Worm (Caenorhabditis elegans): Measurements from ENCODE around the gene Y43F8B.2.

Y43F8B.2 gene

DNA sequence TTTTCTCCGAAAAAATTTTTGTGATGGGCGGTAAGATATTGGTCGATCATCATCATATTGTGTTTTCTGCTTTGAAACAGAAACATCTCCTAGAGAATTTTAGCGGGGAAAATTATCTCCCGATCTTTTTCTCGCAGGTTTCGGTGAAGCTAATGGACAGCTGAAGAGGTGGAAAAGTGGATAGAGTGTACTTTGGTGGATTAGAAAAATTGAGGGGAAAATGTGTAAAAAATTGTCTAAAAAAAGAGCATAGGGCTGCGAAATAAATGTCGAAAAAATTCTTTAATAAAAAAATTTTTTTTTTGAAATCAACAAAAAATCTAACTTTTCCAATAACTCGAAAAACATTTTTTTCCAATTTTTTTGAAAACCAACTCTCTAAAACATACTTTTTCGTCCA, 23.0 kb upstream of the Y43F8B.2 start, which contains the start of gene oac-1:
oac-1 (minus strand) TSS at position 101 of the 400 bp plus-strand sequence.
- TF ChIP-seq nhr-77 (tag; optimal IDR thresholded peaks at IDR 0.05) = no peak
- no peak for TF ChIP-seq ZK546.5 (tag; optimal IDR thresholded peaks at IDR 0.05)
- TF ChIP-seq nhr-67 (tag; optimal IDR thresholded peaks at IDR 0.05) = no peak
- TF ChIP-seq tbx-2 (tag; optimal IDR thresholded peaks at IDR 0.05) = no peak
- TF ChIP-seq snpc-4 (tag; optimal IDR thresholded peaks at IDR 0.05) = no peak
- no peak for TF ChIP-seq elt-3 (tag; optimal IDR thresholded peaks at IDR 0.05)
- TF ChIP-seq ceh-82 (tag; optimal IDR thresholded peaks at IDR 0.05) = no peak
- TF ChIP-seq nhr-43 (tag; optimal IDR thresholded peaks at IDR 0.05; ENCODE audit: poor library complexity, severe bottlenecking) = no peak
- TF ChIP-seq unc-39 (tag; optimal IDR thresholded peaks at IDR 0.05) = no peak
- TF ChIP-seq ceh-16 (tag; optimal IDR thresholded peaks at IDR 0.05) = no peak
- no peak for TF ChIP-seq ztf-11 (tag; optimal IDR thresholded peaks at IDR 0.05)
- TF ChIP-seq nhr-25 (tag; optimal IDR thresholded peaks at IDR 0.05) = no peak
- TF ChIP-seq pqm-1 (tag; optimal IDR thresholded peaks at IDR 0.05) = no peak

DNA sequence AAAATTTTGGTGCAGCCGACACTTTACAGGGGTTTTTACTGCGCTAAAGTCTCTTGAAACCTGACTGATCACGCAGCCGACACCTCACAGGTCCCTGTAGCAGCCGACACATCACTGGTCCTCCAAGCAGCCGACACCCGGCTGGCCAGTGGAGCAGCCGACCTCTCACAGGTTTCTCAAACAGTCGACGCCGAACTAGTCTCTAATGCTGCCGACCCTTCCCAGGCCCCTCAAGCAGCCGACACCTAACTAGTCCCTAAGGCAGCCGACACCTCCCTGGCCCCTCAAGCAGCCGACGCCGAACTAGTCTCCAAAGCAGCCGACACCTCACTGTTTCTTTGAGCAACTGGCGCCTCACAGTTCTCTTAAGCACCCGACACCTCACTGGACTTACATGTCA, 22.4 kb upstream of the Y43F8B.2 start:
- no peak for TF ChIP-seq nhr-23 (tag; optimal IDR thresholded peaks at IDR 0.05)
- no peak for TF ChIP-seq ceh-9 (tag; optimal IDR thresholded peaks at IDR 0.05)
- TF ChIP-seq ama-1 (optimal IDR thresholded peaks at IDR 0.05) = no peak
- TF ChIP-seq zag-1 (tag; optimal IDR thresholded peaks at IDR 0.05) = no peak
- no peak for TF ChIP-seq ztf-11 (tag; optimal IDR thresholded peaks at IDR 0.05)
- no peak for TF ChIP-seq R02D3.7 (tag; optimal IDR thresholded peaks at IDR 0.05)
- TF ChIP-seq mdl-1 (tag; optimal IDR thresholded peaks at IDR 0.05) = no peak
- no peak for TF ChIP-seq nfya-1 (tag; optimal IDR thresholded peaks at IDR 0.05; ENCODE audit: insufficient read depth)
- TF ChIP-seq nhr-25 (tag; optimal IDR thresholded peaks at IDR 0.05) = no peak
- no peak for TF ChIP-seq nhr-67 (tag; optimal IDR thresholded peaks at IDR 0.05)
- TF ChIP-seq egl-5 (tag; optimal IDR thresholded peaks at IDR 0.05) = no peak
- TF ChIP-seq elt-1 (tag; optimal IDR thresholded peaks at IDR 0.05) = no peak
- no peak for TF ChIP-seq pqm-1 (tag; optimal IDR thresholded peaks at IDR 0.05)
- TF ChIP-seq fos-1 (tag; optimal IDR thresholded peaks at IDR 0.05) = no peak
- no peak for TF ChIP-seq egl-27 (tag; optimal IDR thresholded peaks at IDR 0.05)
- TF ChIP-seq nhr-28 (tag; optimal IDR thresholded peaks at IDR 0.05) = no peak

ce11 chrV:19550294-19550693, 17.4 kb upstream of the Y43F8B.2 start:
- no peak for TF ChIP-seq nhr-43 (tag; optimal IDR thresholded peaks at IDR 0.05; ENCODE audit: poor library complexity, severe bottlenecking)
- TF ChIP-seq elt-3 (tag; optimal IDR thresholded peaks at IDR 0.05) = no peak
- TF ChIP-seq unc-62 (GFP tag; optimal IDR thresholded peaks at IDR 0.05) = no peak
- no peak for TF ChIP-seq lin-15B (tag; optimal IDR thresholded peaks at IDR 0.05)
- no peak for TF ChIP-seq tbx-2 (tag; optimal IDR thresholded peaks at IDR 0.05)
- TF ChIP-seq skn-1 (tag; optimal IDR thresholded peaks at IDR 0.05) = no peak
- no peak for TF ChIP-seq unc-39 (tag; optimal IDR thresholded peaks at IDR 0.05)
- no peak for TF ChIP-seq nhr-76 (tag; optimal IDR thresholded peaks at IDR 0.05)
- TF ChIP-seq nhr-23 (tag; optimal IDR thresholded peaks at IDR 0.05) = no peak
- TF ChIP-seq aly-2 (tag; optimal IDR thresholded peaks at IDR 0.05) = no peak
- no peak for TF ChIP-seq daf-12 (tag; optimal IDR thresholded peaks at IDR 0.05)
- no peak for TF ChIP-seq nhr-237 (tag; optimal IDR thresholded peaks at IDR 0.05)
- no peak for TF ChIP-seq ceh-9 (tag; optimal IDR thresholded peaks at IDR 0.05)

ce11 chrV:19549689-19550088, 16.8 kb upstream of the Y43F8B.2 start, which contains the start of gene Y43F8B.20:
TSS of gene Y43F8B.20 (minus strand) at chrV:19549789.
- TF ChIP-seq daf-12 (tag; optimal IDR thresholded peaks at IDR 0.05) (no peak), aly-2 (tag; optimal IDR thresholded peaks at IDR 0.05) (no peak), nhr-237 (tag; optimal IDR thresholded peaks at IDR 0.05) (no peak), ceh-16 (tag; optimal IDR thresholded peaks at IDR 0.05) (no peak)

- no peak for TF ChIP-seq nhr-76 (tag; optimal IDR thresholded peaks at IDR 0.05)
- TF ChIP-seq ceh-28 (tag; optimal IDR thresholded peaks at IDR 0.05) = no peak
- TF ChIP-seq sea-2 (GFP tag; optimal IDR thresholded peaks at IDR 0.05) = no peak
- TF ChIP-seq nhr-28 (tag; optimal IDR thresholded peaks at IDR 0.05) = no peak
- TF ChIP-seq egl-5 (tag; optimal IDR thresholded peaks at IDR 0.05) = no peak
- no peak for TF ChIP-seq unc-62 (GFP tag; optimal IDR thresholded peaks at IDR 0.05)
- TF ChIP-seq nhr-12 (tag; optimal IDR thresholded peaks at IDR 0.05) = no peak
- TF ChIP-seq ztf-11 (tag; optimal IDR thresholded peaks at IDR 0.05) = no peak
- no peak for TF ChIP-seq nfya-1 (tag; optimal IDR thresholded peaks at IDR 0.05; ENCODE audit: insufficient read depth)
- no peak for TF ChIP-seq zag-1 (tag; optimal IDR thresholded peaks at IDR 0.05)
- no peak for TF ChIP-seq nhr-11 (tag; optimal IDR thresholded peaks at IDR 0.05)
Measured at ce11 chrV:19546673-19547072, 13.8 kb upstream of the Y43F8B.2 start.

Data from whole organism, L3 larva.